Fruit fly (Drosophila melanogaster) whole organism, embryonic: Measurements from ENCODE around the gene her.

Experiments used
- Abd-B ChIP-seq: fragments of 200-800 bp; sonication (Bioruptor generic); optimal IDR thresholded peaks from 2 replicates; lab custom pipeline; 2018; ENCODE audit warnings: missing biosample characterization, mild to moderate bottlenecking, missing genetic modification characterization, moderate library complexity
- Aef1 ChIP-seq: fragments of 200-800 bp; sonication (Bioruptor generic); IDR thresholded peaks from 3 replicates; pipeline ENCODE4 v1.3.6; 2022; ENCODE audit warnings: missing biosample characterization, missing genetic modification characterization
- CG10267 ChIP-seq: fragments of 200-800 bp; sonication (Bioruptor generic); optimal IDR thresholded peaks from 2 replicates; lab custom pipeline; 2018; ENCODE audit warnings: missing biosample characterization, mild to moderate bottlenecking, missing genetic modification characterization, moderate library complexity
- CG10431 ChIP-seq: fragments of 200-800 bp; sonication (Bioruptor generic); optimal IDR thresholded peaks from 3 replicates; lab custom pipeline; 2018; ENCODE audit warnings: missing biosample characterization, mild to moderate bottlenecking, missing genetic modification characterization
- CG12659 ChIP-seq: fragments of 200-800 bp; sonication (Bioruptor generic); optimal IDR thresholded peaks from 3 replicates; lab custom pipeline; 2017; ENCODE audit warnings: mild to moderate bottlenecking, missing biosample characterization, missing genetic modification reagents, missing genetic modification characterization
- CG12769 ChIP-seq: fragments of 200-800 bp; sonication (Bioruptor generic); optimal IDR thresholded peaks from 2 replicates; lab custom pipeline; 2019; ENCODE audit warnings: missing biosample characterization, mild to moderate bottlenecking, missing genetic modification characterization, moderate library complexity
- CG14710 ChIP-seq: fragments of 200-800 bp; sonication (Bioruptor generic); optimal IDR thresholded peaks from 3 replicates; lab custom pipeline; 2019; ENCODE audit warnings: missing biosample characterization, mild to moderate bottlenecking, missing genetic modification characterization, moderate library complexity
- CG14860 ChIP-seq: fragments of 200-800 bp; sonication (Bioruptor generic); IDR thresholded peaks from 3 replicates; pipeline ENCODE4 v1.3.6; 2022; ENCODE audit warnings: missing biosample characterization, missing genetic modification characterization; ENCODE audit not compliant: partially characterized antibody
- CG15479 ChIP-seq: fragments of 200-800 bp; sonication (Bioruptor generic); optimal IDR thresholded peaks from 3 replicates; lab custom pipeline; 2019; ENCODE audit warnings: missing biosample characterization, mild to moderate bottlenecking, missing genetic modification characterization, moderate library complexity
- CG15514 ChIP-seq: fragments of 200-800 bp; sonication (Bioruptor generic); optimal IDR thresholded peaks from 3 replicates; lab custom pipeline; 2017; ENCODE audit warnings: missing biosample characterization, missing genetic modification characterization, mild to moderate bottlenecking, moderate library complexity, missing genetic modification reagents
- CG16813 ChIP-seq: fragments of 200-800 bp; sonication (Bioruptor generic); IDR thresholded peaks from 3 replicates; pipeline ENCODE4 v1.3.6; 2022; ENCODE audit warnings: missing biosample characterization, missing genetic modification characterization; ENCODE audit not compliant: partially characterized antibody
- CG17361 ChIP-seq: fragments of 200-800 bp; sonication (Bioruptor generic); IDR thresholded peaks from 3 replicates; pipeline ENCODE4 v1.3.6; 2022; ENCODE audit warnings: missing biosample characterization, missing genetic modification characterization
- CG17829 ChIP-seq: fragments of 200-800 bp; optimal IDR thresholded peaks from 2 replicates; lab custom pipeline; 2019; ENCODE audit warnings: missing biosample characterization, mild to moderate bottlenecking, missing genetic modification characterization, moderate library complexity
- CG2202 ChIP-seq: fragments of 200-800 bp; sonication (Bioruptor generic); optimal IDR thresholded peaks from 2 replicates; lab custom pipeline; 2018; ENCODE audit warnings: missing biosample characterization, mild to moderate bottlenecking, missing genetic modification characterization
- CG34422 ChIP-seq: fragments of 200-800 bp; sonication (Bioruptor generic); IDR thresholded peaks from 3 replicates; pipeline ENCODE4 v1.3.6; 2022; ENCODE audit warnings: missing biosample characterization, missing genetic modification characterization
- CG42726 ChIP-seq: fragments of 200-800 bp; sonication (Bioruptor generic); IDR thresholded peaks from 2 replicates; pipeline ENCODE4 v1.3.6; 2022; ENCODE audit warnings: missing biosample characterization, missing genetic modification characterization; ENCODE audit not compliant: partially characterized antibody
- CG4617 ChIP-seq: fragments of 200-800 bp; sonication (Bioruptor generic); optimal IDR thresholded peaks from 3 replicates; lab custom pipeline; 2016; ENCODE audit warnings: missing biosample characterization, missing genetic modification characterization, borderline replicate concordance
- CG4820 ChIP-seq: fragments of 200-800 bp; sonication (Bioruptor generic); optimal IDR thresholded peaks from 3 replicates; lab custom pipeline; 2016; ENCODE audit warnings: missing biosample characterization, missing genetic modification characterization
- CG7928 ChIP-seq: fragments of 200-800 bp; sonication (Bioruptor generic); optimal IDR thresholded peaks from 2 replicates; lab custom pipeline; 2017; ENCODE audit warnings: missing biosample characterization, mild to moderate bottlenecking, missing genetic modification characterization
- CG8944 ChIP-seq: fragments of 200-800 bp; sonication (Bioruptor generic); optimal IDR thresholded peaks from 3 replicates; lab custom pipeline; 2016; ENCODE audit warnings: missing biosample characterization, missing genetic modification characterization
- H2.0 ChIP-seq: fragments of 200-800 bp; sonication (Bioruptor generic); IDR thresholded peaks from 2 replicates; pipeline ENCODE4 v1.3.6; 2022; ENCODE audit warnings: missing biosample characterization, missing genetic modification characterization
- HLH4C ChIP-seq: fragments of 200-800 bp; sonication (Bioruptor generic); IDR thresholded peaks from 3 replicates; pipeline ENCODE4 v1.3.6; 2022; ENCODE audit warnings: missing biosample characterization, missing genetic modification characterization; ENCODE audit not compliant: partially characterized antibody
- Hmr ChIP-seq: fragments of 200-800 bp; sonication (Bioruptor generic); optimal IDR thresholded peaks from 3 replicates; lab custom pipeline; 2017; ENCODE audit warnings: mild to moderate bottlenecking, missing biosample characterization, missing genetic modification reagents, missing genetic modification characterization
- Hsf ChIP-seq: fragments of 200-800 bp; sonication (Bioruptor generic); optimal IDR thresholded peaks from 3 replicates; lab custom pipeline; 2016; ENCODE audit warnings: missing biosample characterization, missing genetic modification characterization
- NC2β ChIP-seq: fragments of 200-800 bp; sonication (Bioruptor generic); optimal IDR thresholded peaks from 2 replicates; lab custom pipeline; 2016; ENCODE audit warnings: missing biosample characterization, missing genetic modification characterization
- NfI ChIP-seq: fragments of 200-800 bp; sonication (Bioruptor generic); optimal IDR thresholded peaks from 3 replicates; lab custom pipeline; 2018; ENCODE audit warnings: missing biosample characterization, mild to moderate bottlenecking, missing genetic modification characterization, moderate library complexity
- Spps ChIP-seq: fragments of 200-800 bp; sonication (Bioruptor generic); optimal IDR thresholded peaks from 2 replicates; lab custom pipeline; 2018; ENCODE audit warnings: missing biosample characterization, mild to moderate bottlenecking, missing genetic modification characterization
- amos ChIP-seq: fragments of 200-800 bp; sonication (Bioruptor generic); IDR thresholded peaks from 2 replicates; pipeline ENCODE4 v1.3.6; 2022; ENCODE audit warnings: missing biosample characterization, missing genetic modification characterization; ENCODE audit not compliant: partially characterized antibody
- crol ChIP-seq: fragments of 200-800 bp; sonication (Bioruptor generic); IDR thresholded peaks from 2 replicates; pipeline ENCODE4 v1.3.6; 2022; ENCODE audit warnings: missing biosample characterization, missing genetic modification characterization
- da ChIP-seq: fragments of 200-800 bp; sonication (Bioruptor generic); optimal IDR thresholded peaks from 2 replicates; lab custom pipeline; 2016; ENCODE audit warnings: missing biosample characterization, missing genetic modification characterization
- exex ChIP-seq: fragments of 200-800 bp; sonication (Bioruptor generic); optimal IDR thresholded peaks from 4 replicates; lab custom pipeline; 2018; ENCODE audit warnings: missing biosample characterization, mild to moderate bottlenecking, missing genetic modification characterization, moderate library complexity
- eyg ChIP-seq: fragments of 200-800 bp; sonication (Bioruptor generic); optimal IDR thresholded peaks from 3 replicates; lab custom pipeline; 2016; ENCODE audit warnings: missing biosample characterization, missing genetic modification characterization
- fd102C ChIP-seq: fragments of 200-800 bp; sonication (Bioruptor generic); optimal IDR thresholded peaks from 2 replicates; lab custom pipeline; 2018; ENCODE audit warnings: missing biosample characterization, mild to moderate bottlenecking, missing genetic modification characterization, moderate library complexity
- gem ChIP-seq: fragments of 200-800 bp; sonication (Bioruptor generic); optimal IDR thresholded peaks from 2 replicates; lab custom pipeline; 2019; ENCODE audit warnings: missing biosample characterization, mild to moderate bottlenecking, missing genetic modification characterization, moderate library complexity
- hb ChIP-seq: fragments of 200-800 bp; sonication (Bioruptor generic); IDR thresholded peaks from 3 replicates; pipeline ENCODE4 v1.3.6; 2022; ENCODE audit warnings: missing biosample characterization, missing genetic modification characterization; ENCODE audit not compliant: partially characterized antibody
- hbn ChIP-seq: fragments of 200-800 bp; sonication (Bioruptor generic); IDR thresholded peaks from 2 replicates; pipeline ENCODE4 v1.3.6; 2022; ENCODE audit warnings: missing biosample characterization, missing genetic modification characterization; ENCODE audit not compliant: partially characterized antibody
- inv ChIP-seq: fragments of 200-800 bp; sonication (Bioruptor generic); IDR thresholded peaks from 2 replicates; pipeline ENCODE4 v1.3.6; 2022; ENCODE audit warnings: missing biosample characterization, missing genetic modification characterization; ENCODE audit not compliant: partially characterized antibody
- jing ChIP-seq: fragments of 200-800 bp; sonication (Bioruptor generic); optimal IDR thresholded peaks from 2 replicates; lab custom pipeline; 2018; ENCODE audit warnings: missing biosample characterization, mild to moderate bottlenecking, missing genetic modification characterization
- nerfin-2 ChIP-seq: fragments of 200-800 bp; sonication (Bioruptor generic); IDR thresholded peaks from 2 replicates; pipeline ENCODE4 v1.3.6; 2022; ENCODE audit warnings: missing biosample characterization, missing genetic modification characterization; ENCODE audit not compliant: partially characterized antibody
- phol ChIP-seq: fragments of 200-800 bp; sonication (Bioruptor generic); optimal IDR thresholded peaks from 3 replicates; lab custom pipeline; 2018; ENCODE audit warnings: missing biosample characterization, mild to moderate bottlenecking, missing genetic modification characterization, moderate library complexity
- pros ChIP-seq: fragments of 200-800 bp; sonication (Bioruptor generic); optimal IDR thresholded peaks from 3 replicates; lab custom pipeline; 2019; ENCODE audit warnings: missing biosample characterization, mild to moderate bottlenecking, missing genetic modification characterization, moderate library complexity
- pzg ChIP-seq: fragments of 200-800 bp; sonication (Bioruptor generic); optimal IDR thresholded peaks from 3 replicates; lab custom pipeline; 2018; ENCODE audit warnings: missing biosample characterization, mild to moderate bottlenecking, missing genetic modification characterization, moderate library complexity
- salm ChIP-seq: fragments of 200-800 bp; sonication (Bioruptor generic); optimal IDR thresholded peaks from 2 replicates; lab custom pipeline; 2018; ENCODE audit warnings: missing biosample characterization, mild to moderate bottlenecking, missing genetic modification characterization
- tx ChIP-seq: fragments of 200-800 bp; sonication (Bioruptor generic); optimal IDR thresholded peaks from 2 replicates; lab custom pipeline; 2016; ENCODE audit warnings: missing biosample characterization, missing genetic modification characterization
- vfl ChIP-seq: fragments of 200-800 bp; sonication (Bioruptor generic); optimal IDR thresholded peaks from 2 replicates; lab custom pipeline; 2016; ENCODE audit warnings: missing biosample characterization, missing genetic modification characterization
- wor ChIP-seq: fragments of 200-800 bp; sonication (Bioruptor generic); IDR thresholded peaks from 2 replicates; pipeline ENCODE4 v1.3.6; 2022; ENCODE audit warnings: missing biosample characterization, missing genetic modification characterization
- zen2 ChIP-seq: fragments of 200-800 bp; sonication (Bioruptor generic); IDR thresholded peaks from 3 replicates; pipeline ENCODE4 v1.3.6; 2022; ENCODE audit warnings: missing biosample characterization, missing genetic modification characterization; ENCODE audit not compliant: partially characterized antibody

The her gene

dm6 chr2L:16679817-16680683, 3.1 kb downstream of the her start, which contains the start of the genes grp and squ (continued):
- TF ChIP-seq CG42726: peak; percentile 96
- no peak for TF ChIP-seq NfI
- peak; percentile 25 for TF ChIP-seq CG14710 (tag; lab: Kevin White, UChicago)
- peak; percentile 89 for TF ChIP-seq zen2
- TF ChIP-seq CG12659 (GFP tag; lab: Kevin White, UChicago): peak; percentile 58
- TF ChIP-seq CG17829 (tag; lab: Kevin White, UChicago): peak; percentile 34
- peak; percentile 39 for TF ChIP-seq pros (GFP tag; lab: Kevin White, UChicago)
- peak; percentile 84; the same call in 1 of the 3 replicates for TF ChIP-seq CG34422 (GFP tag; lab: Robert Waterston, UW)
- no peak for TF ChIP-seq salm
- TF ChIP-seq CG8944 (GFP tag; lab: Kevin White, UChicago): no peak
- TF ChIP-seq H2.0 (GFP tag; lab: Robert Waterston, UW): no peak
- TF ChIP-seq hbn (GFP tag; lab: Robert Waterston, UW): peak; percentile 86
- TF ChIP-seq tx: no peak
- peak; percentile 99 for TF ChIP-seq nerfin-2 (GFP tag; lab: Robert Waterston, UW)
- peak; percentile 99 for TF ChIP-seq HLH4C
- TF ChIP-seq CG17361 (GFP tag; lab: Robert Waterston, UW): peak; percentile 26; the same call in 1 of the 3 replicates
- TF ChIP-seq CG4820 (GFP tag; lab: Kevin White, UChicago): no peak
- TF ChIP-seq CG10431: no peak
- TF ChIP-seq phol (tag; lab: Kevin White, UChicago): peak; percentile 31
- TF ChIP-seq gem (tag; lab: Kevin White, UChicago): peak; percentile 5
- TF ChIP-seq vfl: no peak
- TF ChIP-seq eyg (GFP tag; lab: Kevin White, UChicago): no peak
- no peak for TF ChIP-seq wor
- peak; percentile 97 for TF ChIP-seq CG14860 (GFP tag; lab: Robert Waterston, UW)
- no peak for TF ChIP-seq CG2202 (tag; lab: Kevin White, UChicago)
- TF ChIP-seq amos (GFP tag; lab: Robert Waterston, UW): peak; percentile 96
- no peak for TF ChIP-seq Spps (tag; lab: Kevin White, UChicago)
- TF ChIP-seq CG15479 (GFP tag; lab: Kevin White, UChicago): peak; percentile 84
- TF ChIP-seq Hmr (GFP tag; lab: Kevin White, UChicago): peak; percentile 18
- TF ChIP-seq fd102C: no peak
- TF ChIP-seq pzg: peak; percentile 71
- TF ChIP-seq CG4617: peak; percentile 51
- TF ChIP-seq CG12769 (tag; lab: Kevin White, UChicago): no peak
- TF ChIP-seq CG7928 (GFP tag; lab: Kevin White, UChicago): peak; percentile 92
- TF ChIP-seq NC2β (GFP tag; lab: Kevin White, UChicago): no peak
- TF ChIP-seq exex (tag; lab: Kevin White, UChicago): no peak
- TF ChIP-seq hb (GFP tag; lab: Robert Waterston, UW): peak; percentile 97
- TF ChIP-seq CG15514 (GFP tag; lab: Kevin White, UChicago): peak; percentile 56
- TF ChIP-seq CG16813 (GFP tag; lab: Robert Waterston, UW): peak; percentile 97
- TF ChIP-seq Aef1 (GFP tag; lab: Robert Waterston, UW): no peak
- no peak for TF ChIP-seq jing
- TF ChIP-seq inv (GFP tag; lab: Robert Waterston, UW): peak; percentile 93
- peak; percentile 24 for TF ChIP-seq Hsf (GFP tag; lab: Kevin White, UChicago)
- TF ChIP-seq crol: peak; percentile 87
- peak; percentile 41 for TF ChIP-seq CG10267 (tag; lab: Kevin White, UChicago)
- no peak for TF ChIP-seq da
- peak; percentile 38 for TF ChIP-seq Abd-B
